Worm (Caenorhabditis elegans) whole organism, L4/young adult: ENCODE results near the gene srw-24.

ENCODE experiments used
- W03F9.2 ChIP-seq: fragments of 150-350 bp; optimal IDR thresholded peaks from 2 replicates; lab custom pipeline; 2014; ENCODE audit warnings: missing biosample characterization, missing genetic modification characterization
- him-1 ChIP-seq: sonication (generic microtip); optimal IDR thresholded peaks from 2 replicates; lab custom pipeline; 2016; ENCODE audit warnings: missing genotype, missing genetic modification reagents, missing genetic modification characterization, missing compliant biosample characterization

- no peak for TF ChIP-seq W03F9.2 (tag; lab: Kevin White, UChicago)
- TF ChIP-seq him-1 (tag; lab: Kevin White, UChicago) = no peak
Observed at ce11 chrV:15235661-15236060, 11.9 kb downstream of the srw-24 start, which contains the start of gene nhr-164.
